Worm (Caenorhabditis elegans) whole organism, dauer: ENCODE data around the gene Y105C5B.15.

Experiments used
- unc-62 ChIP-seq: sonication (generic microtip); optimal IDR thresholded peaks from 2 replicates; lab custom pipeline; 2017; ENCODE audit warnings: missing biosample characterization, missing genetic modification reagents, missing genetic modification characterization

Y105C5B.15 gene

DNA sequence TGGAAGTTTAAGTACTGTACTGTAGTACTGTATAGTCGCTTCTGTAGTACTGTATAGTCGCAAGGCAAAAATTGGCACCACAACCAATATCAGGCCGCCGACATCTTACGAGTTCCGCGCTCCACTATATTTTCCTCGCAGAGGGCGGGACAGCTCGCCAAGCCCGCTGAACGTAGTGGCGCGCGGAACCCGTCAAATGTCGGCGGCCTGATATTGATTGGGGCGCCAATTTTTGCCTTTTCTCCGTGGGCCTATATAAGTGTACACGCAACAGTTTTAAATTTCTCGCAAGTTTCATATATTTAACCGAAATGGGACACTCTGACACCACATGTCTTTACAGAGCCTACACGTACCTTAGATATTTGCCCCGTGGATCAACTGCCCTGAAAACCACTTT lies 1.7 kb upstream of the Y105C5B.15 start:
- TF ChIP-seq unc-62 (GFP tag; lab: Kevin White, UChicago): no peak

DNA sequence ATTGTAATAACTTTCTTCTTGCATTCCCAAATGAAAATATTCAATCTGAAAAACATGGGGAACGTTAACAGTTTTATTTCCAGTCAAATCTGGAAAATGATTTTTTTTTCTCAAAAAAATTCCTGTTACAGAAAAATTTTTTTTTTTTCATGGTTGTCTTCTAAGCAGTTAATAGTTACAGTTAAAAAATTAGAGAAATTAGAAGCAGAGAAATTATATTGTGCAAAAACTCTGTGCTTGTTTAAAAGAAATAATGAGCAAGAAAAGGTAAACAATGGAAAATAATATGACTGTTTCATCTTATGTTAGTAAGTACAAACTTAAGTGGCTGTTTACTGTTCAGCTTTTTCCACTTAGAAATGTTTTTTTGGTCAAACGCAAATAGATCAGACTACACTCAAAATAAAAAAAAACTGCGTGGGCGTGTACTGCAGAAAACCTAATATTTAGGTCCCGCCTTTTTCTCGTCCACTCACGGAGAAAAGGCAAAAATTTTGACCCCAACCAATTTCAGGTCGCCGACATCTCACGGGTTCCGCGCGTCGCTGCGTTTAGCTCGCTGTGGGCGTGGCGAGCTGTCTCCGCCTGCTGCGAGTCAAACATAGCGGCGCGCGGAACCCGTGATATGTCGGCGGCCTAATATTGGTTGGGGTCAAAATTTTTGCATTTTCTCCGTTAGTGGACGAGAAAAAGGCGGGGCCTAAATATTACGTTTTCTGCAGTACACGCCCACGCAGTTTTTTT lies 726 bp upstream of the Y105C5B.15 start, which contains the start of gene ifas-3:
Gene ifas-3 (minus strand): TSS at position 51 of the 744 bp plus-strand sequence.
- TF ChIP-seq unc-62 (GFP tag; lab: Kevin White, UChicago): no peak

DNA sequence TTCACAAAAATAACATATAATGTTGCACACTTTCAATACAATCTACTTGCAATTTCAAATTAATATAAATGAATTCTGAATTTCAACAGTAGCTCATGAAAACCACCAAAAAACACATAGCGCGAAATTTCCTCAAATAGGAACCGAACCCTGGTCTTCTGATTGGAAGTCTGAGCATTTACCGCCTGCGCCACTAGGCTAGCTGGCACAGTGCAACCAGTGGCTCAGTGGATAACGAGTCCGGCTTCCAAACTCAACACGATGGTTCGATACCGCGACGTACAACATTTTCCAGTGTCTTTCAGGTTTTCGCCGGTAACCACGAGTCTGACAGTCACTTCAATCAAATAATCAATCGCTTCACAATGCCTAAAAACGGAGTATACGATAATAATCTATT lies 2.0 kb downstream of the Y105C5B.15 start:
- no peak for TF ChIP-seq unc-62 (GFP tag; lab: Kevin White, UChicago)

DNA sequence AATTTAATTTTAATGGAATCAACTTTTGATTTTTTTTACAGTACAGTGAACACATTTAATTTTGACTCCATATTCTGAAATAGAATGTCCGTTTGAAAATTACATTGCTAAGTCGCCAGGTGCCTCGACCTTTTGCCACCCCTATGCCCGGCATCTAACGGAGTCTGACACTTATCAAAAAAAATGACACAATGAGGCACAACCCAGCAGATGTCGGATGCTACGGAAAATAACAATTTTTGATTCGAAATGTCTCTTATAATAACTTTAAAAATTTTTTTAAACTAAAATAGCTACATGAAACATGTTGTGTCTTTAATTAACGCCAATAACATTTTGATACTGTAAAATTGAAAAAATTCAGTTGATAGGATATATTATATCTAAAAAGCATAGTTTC lies 3.6 kb downstream of the Y105C5B.15 start:
- TF ChIP-seq unc-62 (GFP tag; lab: Kevin White, UChicago): no peak

DNA sequence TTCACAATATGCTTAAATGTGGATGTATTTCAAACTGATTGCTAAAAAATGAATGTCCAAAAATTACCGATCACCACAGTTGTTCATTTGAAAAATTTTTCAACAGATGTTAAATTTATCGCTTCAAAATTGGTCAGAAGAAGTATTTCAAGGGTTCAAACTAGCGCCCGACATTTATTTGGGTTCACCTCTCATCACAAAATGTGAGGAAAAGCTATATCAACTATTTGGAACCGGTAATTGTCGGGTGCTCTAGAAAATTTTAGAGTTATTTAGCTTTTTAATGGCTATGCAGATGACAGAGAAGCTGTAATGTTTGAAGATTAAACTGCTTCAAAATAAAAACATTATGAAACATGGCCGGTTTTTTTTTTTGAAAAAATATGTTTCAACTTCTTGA lies 9.3 kb downstream of the Y105C5B.15 start:
- TF ChIP-seq unc-62 (GFP tag; lab: Kevin White, UChicago): no peak

DNA sequence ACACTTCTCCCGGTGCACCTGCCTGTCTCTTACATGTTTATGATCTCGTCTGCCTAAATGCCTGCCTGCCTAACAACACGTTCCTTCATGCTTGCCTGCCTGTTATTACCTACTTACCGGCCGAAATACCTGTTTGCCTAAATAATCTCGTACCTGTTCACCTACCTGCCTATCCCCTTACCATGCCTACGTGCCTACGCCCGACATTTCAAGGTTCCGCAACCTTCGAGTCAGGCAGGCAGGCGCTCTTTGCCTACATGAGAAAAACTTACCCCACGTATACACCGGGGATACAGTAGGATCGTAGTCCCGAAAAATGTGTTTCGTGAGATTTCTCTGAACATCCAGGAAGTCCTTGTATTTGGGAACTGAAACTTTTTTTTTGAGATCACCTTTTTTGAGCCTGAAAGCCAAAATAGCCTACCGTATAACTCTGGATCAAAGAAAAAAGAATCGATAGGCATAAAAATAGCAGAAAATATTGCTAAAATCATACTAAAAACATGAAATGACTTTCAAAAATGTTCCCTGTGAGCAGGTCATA lies 10.6 kb downstream of the Y105C5B.15 start, which contains the start of gene lgc-19:
Gene lgc-19 (minus strand): TSS at position 494 of the 544 bp plus-strand sequence.
- no peak for TF ChIP-seq unc-62 (GFP tag; lab: Kevin White, UChicago)

DNA sequence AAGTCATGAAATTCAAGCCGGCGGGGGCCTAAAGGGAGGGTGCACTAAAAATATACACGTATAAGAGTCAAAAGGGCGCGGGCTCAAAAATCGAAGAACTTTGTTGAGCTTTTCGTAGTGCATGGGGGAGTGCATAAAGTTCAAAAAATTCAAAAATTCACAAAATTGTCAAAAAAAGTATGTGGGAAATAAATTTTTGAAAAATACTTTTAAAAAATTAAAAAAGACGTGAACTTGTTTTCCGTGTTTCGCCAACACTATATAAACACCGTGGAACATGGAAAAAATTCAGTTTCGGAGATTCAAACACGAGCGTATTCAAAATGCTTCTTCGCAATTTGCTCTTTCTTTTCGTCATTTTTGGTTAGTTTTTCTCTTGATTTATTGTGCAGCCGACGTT lies 11.1 kb downstream of the Y105C5B.15 start, which contains the start of gene Y105C5B.17:
Gene Y105C5B.17 (plus strand): TSS at position 301 of the 400 bp plus-strand sequence.
- TF ChIP-seq unc-62 (GFP tag; lab: Kevin White, UChicago): no peak

DNA sequence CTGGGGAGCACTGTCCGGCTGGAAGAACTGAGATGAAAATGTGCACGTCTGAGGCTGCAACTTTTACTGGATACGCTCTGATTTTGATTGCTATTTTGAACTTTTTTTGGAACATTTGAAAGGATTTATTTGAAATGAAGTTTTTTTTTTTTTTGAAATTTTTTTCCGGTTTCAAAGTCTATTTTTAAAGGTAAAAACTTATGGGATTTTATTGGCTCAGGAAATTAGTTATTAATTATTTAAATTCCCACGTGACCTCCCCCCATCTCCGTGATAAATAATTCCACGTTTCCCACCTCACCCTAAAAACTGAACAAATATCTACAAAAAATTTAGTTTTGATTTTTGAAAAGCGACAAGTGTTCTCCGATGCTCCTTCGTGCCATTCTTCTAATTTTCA lies 12.6 kb downstream of the Y105C5B.15 start, which contains the start of gene Y105C5B.18:
Gene Y105C5B.18 (plus strand): TSS at position 301 of the 400 bp plus-strand sequence.
- no peak for TF ChIP-seq unc-62 (GFP tag; lab: Kevin White, UChicago)

DNA sequence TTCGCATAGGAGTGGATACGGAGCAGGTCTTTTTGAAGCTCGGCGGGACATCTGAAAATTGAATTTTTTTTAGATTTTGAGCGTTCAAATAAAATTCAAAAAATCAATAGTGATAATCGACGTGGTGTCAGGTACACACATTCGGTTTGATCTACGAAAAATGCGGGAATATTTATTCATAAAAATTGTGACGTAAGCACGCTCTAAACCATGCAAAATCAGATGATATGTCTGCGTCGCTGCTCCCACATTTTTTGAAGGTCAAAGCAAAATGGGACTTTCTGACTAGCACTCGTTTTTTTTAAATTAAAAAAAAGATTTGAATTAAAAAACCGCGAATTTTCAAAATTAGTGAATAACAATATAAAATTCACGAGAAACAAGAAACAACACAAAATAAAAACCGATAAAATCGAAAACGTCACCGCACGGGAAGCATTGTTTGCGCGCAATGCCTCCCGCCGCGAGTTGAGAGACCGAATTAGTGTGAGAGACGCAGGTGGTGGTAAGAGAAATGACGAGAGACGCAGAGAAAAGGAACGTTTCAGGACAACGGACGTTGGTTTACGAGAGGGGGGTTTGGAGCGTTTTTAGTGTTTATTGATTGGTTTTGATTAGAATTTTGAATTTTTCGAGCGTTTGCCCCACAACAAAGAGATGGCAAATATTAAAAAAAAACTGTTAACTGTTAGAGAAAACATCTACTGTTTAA lies 32.3 kb downstream of the Y105C5B.15 start, which contains the start of gene Y105C5B.19:
Gene Y105C5B.19 (minus strand): TSS at position 51 of the 712 bp plus-strand sequence.
- no peak for TF ChIP-seq unc-62 (GFP tag; lab: Kevin White, UChicago)

DNA sequence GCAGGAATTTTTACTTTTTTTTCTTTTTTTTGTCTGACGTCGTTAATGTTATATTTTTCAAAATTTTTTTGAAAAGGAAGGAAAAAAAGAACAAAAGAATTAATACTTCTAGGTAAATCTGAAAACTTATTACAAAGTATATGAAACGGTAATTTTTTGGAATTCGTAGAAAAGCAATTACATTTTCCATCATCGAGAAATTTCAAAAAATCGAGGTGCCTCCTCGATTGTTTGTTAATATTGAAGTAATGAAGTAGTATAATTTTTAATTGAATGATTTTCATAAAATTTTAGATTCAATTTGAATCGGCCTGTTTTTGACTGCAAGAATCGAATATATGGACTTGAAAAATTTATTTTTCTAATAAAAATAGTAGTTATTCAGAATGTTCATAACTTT lies 39.7 kb downstream of the Y105C5B.15 start:
- no peak for TF ChIP-seq unc-62 (GFP tag; lab: Kevin White, UChicago)

DNA sequence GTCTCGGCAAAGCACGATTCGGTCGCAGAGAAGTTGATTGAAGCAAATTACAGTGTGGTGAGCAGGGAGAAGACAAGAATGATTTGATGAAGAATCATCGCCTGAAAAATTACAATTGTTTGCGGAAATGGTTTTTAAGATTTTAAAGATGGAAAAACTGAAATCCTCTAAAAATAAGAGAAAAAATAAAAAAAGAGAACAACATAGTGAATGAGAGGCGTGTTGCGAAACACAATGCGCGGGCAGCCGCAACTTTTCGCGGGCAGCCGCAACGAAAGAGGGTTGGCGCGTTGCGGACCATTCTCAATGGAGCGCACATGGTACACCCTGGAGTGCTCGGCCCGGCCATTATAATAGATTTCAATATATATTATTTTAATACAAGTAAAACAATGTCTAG lies 42.8 kb downstream of the Y105C5B.15 start, which contains the start of gene Y105C5B.20:
Gene Y105C5B.20 (minus strand): TSS at position 101 of the 400 bp plus-strand sequence.
- no peak for TF ChIP-seq unc-62 (GFP tag; lab: Kevin White, UChicago)

DNA sequence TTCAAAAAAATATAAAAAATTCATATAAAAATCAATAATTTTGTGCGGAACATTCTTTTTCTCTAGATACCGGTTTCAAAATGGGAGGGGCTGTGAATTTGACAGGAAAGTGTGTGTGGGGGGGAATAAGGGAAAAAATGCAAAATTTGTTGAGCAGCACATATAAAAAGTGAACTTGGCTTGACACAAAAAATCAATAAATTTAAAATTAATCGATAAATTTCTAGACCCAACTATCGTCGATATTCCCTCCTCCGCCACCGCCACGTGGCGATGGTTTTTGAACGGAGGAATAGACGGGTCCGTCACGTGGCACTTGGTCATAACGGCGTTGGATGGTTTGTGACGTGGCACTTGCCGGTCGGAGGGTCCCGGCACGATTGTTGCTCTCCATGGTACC lies 46.2 kb downstream of the Y105C5B.15 start:
- no peak for TF ChIP-seq unc-62 (GFP tag; lab: Kevin White, UChicago)

DNA sequence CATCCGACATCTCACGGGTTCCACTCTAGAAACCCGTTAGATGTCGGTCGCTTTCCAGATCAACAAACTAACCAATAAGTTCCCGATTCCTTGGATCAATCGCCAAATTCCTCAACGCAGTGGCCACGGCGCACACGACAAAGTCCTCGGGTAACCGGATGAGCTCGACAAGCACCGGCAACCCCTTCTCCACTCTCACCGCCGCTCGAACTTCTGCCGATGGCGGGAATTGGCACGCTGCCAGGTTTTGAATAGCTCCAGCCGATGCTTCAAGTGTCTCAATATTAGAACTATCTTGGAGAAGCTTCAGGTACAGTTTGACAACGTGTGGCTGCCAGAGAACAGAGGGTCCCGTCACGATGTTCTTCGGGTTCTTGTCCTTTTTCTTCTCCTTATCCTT lies 48.0 kb downstream of the Y105C5B.15 start:
- TF ChIP-seq unc-62 (GFP tag; lab: Kevin White, UChicago): no peak

DNA sequence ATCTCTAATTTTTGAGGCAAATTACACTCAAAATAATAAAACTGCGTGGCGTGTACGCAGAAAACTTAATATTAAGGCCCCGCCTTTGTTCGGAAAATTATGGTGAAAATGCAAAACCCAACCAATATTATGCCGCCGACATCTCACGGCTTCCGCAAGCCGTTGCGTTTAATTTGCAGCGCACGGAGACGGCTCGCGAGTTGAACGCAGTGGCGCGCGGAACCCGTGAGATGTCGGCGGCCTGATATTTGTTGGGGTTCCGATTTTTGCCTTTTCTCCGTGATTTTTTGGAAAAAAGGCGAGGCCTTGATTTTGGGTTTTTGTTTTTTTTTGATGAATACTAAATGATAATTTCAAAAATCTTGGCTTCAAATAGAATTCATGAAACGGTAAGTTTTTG lies 49.3 kb downstream of the Y105C5B.15 start:
- no peak for TF ChIP-seq unc-62 (GFP tag; lab: Kevin White, UChicago)
